Worm (Caenorhabditis elegans): ENCODE data around the gene F10C1.23.

ce11 chrII:5797348-5797977 lies 39.6 kb downstream of the F10C1.23 start, which contains the start of the genes msp-63 and msp-142:
- TF ChIP-seq peb-1 (tag; optimal IDR thresholded peaks at IDR 0.05) (no peak), nhr-25 (tag; optimal IDR thresholded peaks at IDR 0.05) (no peak), lsy-2 (tag; optimal IDR thresholded peaks at IDR 0.05) (no peak), snpc-4 (tag; optimal IDR thresholded peaks at IDR 0.05) (no peak), lin-13 (GFP tag; optimal IDR thresholded peaks at IDR 0.05) (no peak), nhr-12 (tag; optimal IDR thresholded peaks at IDR 0.05) (no peak), ztf-11 (tag; optimal IDR thresholded peaks at IDR 0.05) (no peak), unc-62 (GFP tag; optimal IDR thresholded peaks at IDR 0.05) (no peak), ztf-1 (GFP tag; conservative IDR thresholded peaks at IDR 0.05) (no peak), egl-27 (tag; optimal IDR thresholded peaks at IDR 0.05) (no peak)
